Worm (Caenorhabditis elegans) whole organism, mixed stage, embryonic: ENCODE data around the gene fkh-7.

Experiments
- M03D4.4 ChIP-seq: sonication (generic microtip); optimal IDR thresholded peaks from 2 replicates; lab custom pipeline; 2017; ENCODE audit warnings: mild to moderate bottlenecking, missing genetic modification characterization, missing compliant biosample characterization
- bed-3 ChIP-seq: fragments of 200-800 bp; sonication (Bioruptor generic); optimal IDR thresholded peaks from 3 replicates; lab custom pipeline; 2018; ENCODE audit warnings: mild to moderate bottlenecking, missing genetic modification characterization, moderate library complexity, missing compliant biosample characterization
- blmp-1 ChIP-seq: fragments of 150-350 bp; optimal IDR thresholded peaks from 2 replicates; lab custom pipeline; 2014; ENCODE audit warnings: missing biosample characterization, missing genetic modification characterization
- ceh-39 ChIP-seq: fragments of 150-350 bp; optimal IDR thresholded peaks from 2 replicates; lab custom pipeline; 2014; ENCODE audit warnings: missing biosample characterization, missing genetic modification characterization
- ceh-43 ChIP-seq: fragments of 200-800 bp; sonication (Bioruptor generic); optimal IDR thresholded peaks from 2 replicates; lab custom pipeline; 2018; ENCODE audit warnings: mild to moderate bottlenecking, missing genetic modification characterization, moderate library complexity, missing compliant biosample characterization
- ceh-83 ChIP-seq: fragments of 200-800 bp; sonication (Bioruptor generic); optimal IDR thresholded peaks from 2 replicates; lab custom pipeline; 2018; ENCODE audit warnings: mild to moderate bottlenecking, missing genetic modification characterization, missing compliant biosample characterization
- ces-1 ChIP-seq: fragments of 150-350 bp; optimal IDR thresholded peaks from 2 replicates; lab custom pipeline; 2014; ENCODE audit warnings: missing biosample characterization, missing genetic modification reagents, missing genetic modification characterization
- cnd-1 ChIP-seq: fragments of 200-800 bp; sonication (Bioruptor generic); optimal IDR thresholded peaks from 2 replicates; lab custom pipeline; 2018; ENCODE audit warnings: mild to moderate bottlenecking, missing genetic modification characterization, missing compliant biosample characterization
- drap-1 ChIP-seq: fragments of 200-800 bp; sonication (Bioruptor generic); optimal IDR thresholded peaks from 3 replicates; lab custom pipeline; 2018; ENCODE audit warnings: mild to moderate bottlenecking, missing genetic modification characterization, missing compliant biosample characterization
- elt-1 ChIP-seq: sonication (generic microtip); optimal IDR thresholded peaks from 2 replicates; lab custom pipeline; 2017; ENCODE audit warnings: missing genetic modification characterization, mild to moderate bottlenecking, missing compliant biosample characterization, antibody characterized with exemption, moderate library complexity, borderline replicate concordance; ENCODE audit not compliant: insufficient read depth
- elt-3 ChIP-seq: fragments of 150-350 bp; optimal IDR thresholded peaks from 2 replicates; lab custom pipeline; 2014; ENCODE audit warnings: missing biosample characterization, missing genetic modification characterization
- flh-1 ChIP-seq: fragments of 200-800 bp; sonication (Bioruptor generic); optimal IDR thresholded peaks from 2 replicates; lab custom pipeline; 2018; ENCODE audit warnings: mild to moderate bottlenecking, missing genetic modification characterization, moderate library complexity, missing compliant biosample characterization
- ham-2 ChIP-seq: fragments of 200-800 bp; sonication (Bioruptor generic); optimal IDR thresholded peaks from 2 replicates; lab custom pipeline; 2018; ENCODE audit warnings: mild to moderate bottlenecking, missing genetic modification characterization, missing compliant biosample characterization
- hlh-1 ChIP-seq: fragments of 150-350 bp; optimal IDR thresholded peaks from 2 replicates; lab custom pipeline; 2014; ENCODE audit warnings: missing biosample characterization, missing genetic modification reagents, missing genetic modification characterization
- lin-13 ChIP-seq: fragments of 150-350 bp; optimal IDR thresholded peaks from 2 replicates; lab custom pipeline; 2014; ENCODE audit warnings: missing biosample characterization, missing genetic modification characterization
- lin-32 ChIP-seq: fragments of 200-800 bp; sonication (Bioruptor generic); optimal IDR thresholded peaks from 2 replicates; lab custom pipeline; 2018; ENCODE audit warnings: mild to moderate bottlenecking, missing genetic modification characterization, missing compliant biosample characterization
- lsy-2 ChIP-seq: fragments of 150-350 bp; optimal IDR thresholded peaks from 2 replicates; lab custom pipeline; 2014; ENCODE audit warnings: missing biosample characterization, missing genetic modification characterization
- mab-5 ChIP-seq: fragments of 150-350 bp; optimal IDR thresholded peaks from 2 replicates; lab custom pipeline; 2014; ENCODE audit warnings: missing biosample characterization, missing genetic modification characterization
- mep-1 ChIP-seq: fragments of 150-350 bp; optimal IDR thresholded peaks from 2 replicates; lab custom pipeline; 2017; ENCODE audit warnings: missing biosample characterization, missing genetic modification reagents, missing genetic modification characterization, inconsistent platforms
- mls-2 ChIP-seq: sonication (generic microtip); optimal IDR thresholded peaks from 2 replicates; lab custom pipeline; 2016; ENCODE audit warnings: mild to moderate bottlenecking, missing genetic modification characterization, moderate library complexity, missing compliant biosample characterization
- nhr-2 ChIP-seq: fragments of 150-350 bp; optimal IDR thresholded peaks from 2 replicates; lab custom pipeline; 2014; ENCODE audit warnings: missing biosample characterization, missing genetic modification characterization
- nhr-237 ChIP-seq: fragments of 150-350 bp; optimal IDR thresholded peaks from 2 replicates; lab custom pipeline; 2014; ENCODE audit warnings: missing biosample characterization, missing genetic modification characterization
- nhr-28 ChIP-seq: fragments of 150-350 bp; optimal IDR thresholded peaks from 2 replicates; lab custom pipeline; 2014; ENCODE audit warnings: missing biosample characterization, missing genetic modification characterization
- nhr-76 ChIP-seq: sonication (generic microtip); optimal IDR thresholded peaks from 2 replicates; lab custom pipeline; 2017; ENCODE audit warnings: missing biosample characterization, missing genetic modification characterization
- snpc-4 ChIP-seq: fragments of 150-350 bp; optimal IDR thresholded peaks from 2 replicates; lab custom pipeline; 2014; ENCODE audit warnings: missing biosample characterization, missing genetic modification characterization
- sptf-1 ChIP-seq: sonication (generic microtip); optimal IDR thresholded peaks from 2 replicates; lab custom pipeline; 2017; ENCODE audit warnings: mild to moderate bottlenecking, missing genetic modification characterization, moderate library complexity, missing compliant biosample characterization
- unc-120 ChIP-seq: sonication (generic microtip); optimal IDR thresholded peaks from 2 replicates; lab custom pipeline; 2017; ENCODE audit warnings: missing genetic modification characterization, missing compliant biosample characterization; ENCODE audit not compliant: poor library complexity, severe bottlenecking
- unc-62 ChIP-seq: fragments of 150-350 bp; optimal IDR thresholded peaks from 2 replicates; lab custom pipeline; 2014; ENCODE audit warnings: missing biosample characterization, missing genetic modification reagents, missing genetic modification characterization
- zip-8 ChIP-seq: fragments of 150-350 bp; optimal IDR thresholded peaks from 2 replicates; lab custom pipeline; 2014; ENCODE audit warnings: missing biosample characterization, missing genetic modification characterization

Gene fkh-7

ce11 chrIV:5548843-5549242, 35.6 kb upstream of the fkh-7 start:
- TF ChIP-seq elt-3 (tag; lab: Kevin White, UChicago) (no peak), mep-1 (tag; lab: Kevin White, UChicago) (peak; percentile 2), sptf-1 (tag; lab: Kevin White, UChicago) (peak; percentile 1)
- TF ChIP-seq, all 35 proteins: peak for 2

- TF ChIP-seq lsy-2 (tag; lab: Kevin White, UChicago) (peak; percentile 12), zip-8 (no peak)
- TF ChIP-seq, all 35 proteins: peak for 1
Measured at ce11 chrIV:5550676-5551184, 33.8 kb upstream of the fkh-7 start, which contains the start of gene ari-2. Gene ari-2, plus strand, starts transcription at chrIV:5551134.

DNA sequence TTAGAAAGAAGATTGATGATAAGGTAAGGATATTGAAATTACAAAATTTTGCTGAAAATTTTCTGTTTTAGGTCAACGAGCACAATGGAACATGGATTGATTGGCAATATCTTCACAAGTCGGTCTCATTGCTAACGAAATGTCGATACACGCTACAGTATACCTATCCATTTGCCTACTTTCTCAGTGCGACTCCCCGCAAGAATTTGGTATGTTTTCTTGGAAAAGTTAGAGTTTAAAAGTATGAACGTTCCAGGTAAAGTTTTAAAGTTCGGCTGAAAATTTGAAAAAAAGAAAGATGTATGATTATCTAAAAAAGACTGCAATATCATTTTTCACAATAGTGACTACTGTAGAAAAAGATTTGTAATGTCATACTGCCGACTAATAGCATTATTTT, 30.3 kb upstream of the fkh-7 start:
- TF ChIP-seq lsy-2 (tag; lab: Kevin White, UChicago) (no peak), unc-120 (tag; lab: Kevin White, UChicago) (no peak), bed-3 (GFP tag; lab: Kevin White, UChicago) (no peak), nhr-237 (tag; lab: Kevin White, UChicago) (no peak), cnd-1 (tag; lab: Kevin White, UChicago) (no peak), ceh-39 (tag; lab: Kevin White, UChicago) (no peak)
- TF ChIP-seq, all 35 proteins: peak for 0

ce11 chrIV:5561059-5561458, 23.4 kb upstream of the fkh-7 start:
- TF ChIP-seq nhr-28 (tag; lab: Kevin White, UChicago) (no peak), blmp-1 (no peak), ceh-83 (GFP tag; lab: Kevin White, UChicago) (no peak), hlh-1 (tag; lab: Kevin White, UChicago) (no peak), elt-1 (tag; lab: Kevin White, UChicago) (no peak), ces-1 (GFP tag; lab: Kevin White, UChicago) (no peak), nhr-2 (no peak), unc-62 (GFP tag; lab: Kevin White, UChicago) (no peak), snpc-4 (tag; lab: Kevin White, UChicago) (no peak), flh-1 (GFP tag; lab: Kevin White, UChicago) (no peak), M03D4.4 (no peak)

ce11 chrIV:5561497-5562155, 22.9 kb upstream of the fkh-7 start:
- TF ChIP-seq mls-2 (tag; lab: Kevin White, UChicago) (peak; percentile 29), ham-2 (GFP tag; lab: Kevin White, UChicago) (peak; percentile 10), ceh-83 (GFP tag; lab: Kevin White, UChicago) (no peak), blmp-1 (no peak), zip-8 (no peak), lin-32 (GFP tag; lab: Kevin White, UChicago) (no peak)

DNA sequence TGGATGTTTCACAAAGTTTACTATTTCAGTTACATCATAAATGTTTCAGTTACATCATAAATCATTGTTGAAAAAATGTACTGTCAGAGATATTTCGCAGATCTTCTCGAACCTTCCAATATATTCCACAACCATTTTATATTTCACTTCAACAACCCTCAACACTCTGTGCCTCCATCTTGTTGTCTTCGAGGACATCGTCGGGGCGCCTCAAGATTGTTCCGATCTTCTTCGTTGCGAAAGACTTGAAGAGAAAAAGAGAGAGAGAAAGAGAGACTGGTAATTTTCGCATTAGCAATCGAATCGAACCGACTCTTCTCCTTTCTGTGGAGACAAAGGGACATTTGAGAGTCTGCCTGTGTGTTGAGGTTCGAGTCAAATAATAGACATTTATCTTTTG, 21.2 kb upstream of the fkh-7 start:
- TF ChIP-seq ces-1 (GFP tag; lab: Kevin White, UChicago) (no peak), nhr-2 (no peak), nhr-237 (tag; lab: Kevin White, UChicago) (no peak), sptf-1 (tag; lab: Kevin White, UChicago) (no peak), hlh-1 (tag; lab: Kevin White, UChicago) (no peak), mls-2 (tag; lab: Kevin White, UChicago) (no peak), ceh-43 (no peak), mab-5 (tag; lab: Kevin White, UChicago) (no peak), lin-13 (tag; lab: Kevin White, UChicago) (no peak), elt-3 (tag; lab: Kevin White, UChicago) (no peak), drap-1 (GFP tag; lab: Kevin White, UChicago) (no peak), blmp-1 (no peak), nhr-76 (no peak)
